Fruit fly (Drosophila melanogaster): Measurements from ENCODE around the gene CG14983.
A peak's percentile ranks its signal among the peaks of the same experiment; 100 is the strongest.

Gene CG14983

dm6 chr3L:3937806-3938205 is 11.3 kb downstream of the CG14983 start, which contains the start of gene CG10866 (continued):
- no peak for TF ChIP-seq wdn (GFP tag; IDR thresholded peaks at IDR 0.05)
- peak; percentile 78 for TF ChIP-seq inv (GFP tag; IDR thresholded peaks at IDR 0.05; ENCODE audit: partially characterized antibody)
- no peak for TF ChIP-seq CG3407 (GFP tag; optimal IDR thresholded peaks at IDR 0.05)
- TF ChIP-seq Drgx (GFP tag; IDR thresholded peaks at IDR 0.05): no peak
- TF ChIP-seq Pdp1 (GFP tag; optimal IDR thresholded peaks at IDR 0.05): peak in 1 of 2 experiments; percentile 51
- TF ChIP-seq Hmx (GFP tag; optimal IDR thresholded peaks at IDR 0.05): no peak
- no peak for TF ChIP-seq Elba2 (GFP tag; optimal IDR thresholded peaks at IDR 0.05)
- TF ChIP-seq CG8478 (optimal IDR thresholded peaks at IDR 0.05): no peak
- no peak for TF ChIP-seq crp (GFP tag; optimal IDR thresholded peaks at IDR 0.05)
- no peak for TF ChIP-seq CG9797 (GFP tag; optimal IDR thresholded peaks at IDR 0.05)
- TF ChIP-seq so (GFP tag; IDR thresholded peaks at IDR 0.05): no peak
- TF ChIP-seq CG2116 (GFP tag; optimal IDR thresholded peaks at IDR 0.05): peak; percentile 65
- TF ChIP-seq Lhr (GFP tag; optimal IDR thresholded peaks at IDR 0.05): no peak
- peak; percentile 39 for TF ChIP-seq CG15514 (GFP tag; optimal IDR thresholded peaks at IDR 0.05)
- peak; percentile 87 for TF ChIP-seq stwl (tag; optimal IDR thresholded peaks at IDR 0.05)
- peak; percentile 86 for TF ChIP-seq Doc3 (GFP tag; IDR thresholded peaks at IDR 0.05; ENCODE audit: partially characterized antibody)
- no peak for TF ChIP-seq Usf (GFP tag; optimal IDR thresholded peaks at IDR 0.05)
- no peak for TF ChIP-seq CG32772 (GFP tag; IDR thresholded peaks at IDR 0.05)
- TF ChIP-seq cwo (GFP tag; optimal IDR thresholded peaks at IDR 0.05): no peak
- no peak for TF ChIP-seq dysf (GFP tag; IDR thresholded peaks at IDR 0.05)
- TF ChIP-seq TFAM (GFP tag; optimal IDR thresholded peaks at IDR 0.05): no peak
- no peak for TF ChIP-seq CG1603 (tag; optimal IDR thresholded peaks at IDR 0.05)
- no peak for TF ChIP-seq CG17612 (GFP tag; IDR thresholded peaks at IDR 0.05)
- TF ChIP-seq CG9215 (GFP tag; IDR thresholded peaks at IDR 0.05): no peak
- no peak for TF ChIP-seq B-H1 (GFP tag; IDR thresholded peaks at IDR 0.05)
- TF ChIP-seq gro (GFP tag; optimal IDR thresholded peaks at IDR 0.05): peak; percentile 14
- no peak for TF ChIP-seq prd (optimal IDR thresholded peaks at IDR 0.05)
- no peak for TF ChIP-seq prd (GFP tag; IDR thresholded peaks at IDR 0.05)
- TF ChIP-seq Antp (GFP tag; optimal IDR thresholded peaks at IDR 0.05): no peak
- TF ChIP-seq Abd-B (GFP tag; optimal IDR thresholded peaks at IDR 0.05): no peak
- TF ChIP-seq CG16813 (GFP tag; IDR thresholded peaks at IDR 0.05; ENCODE audit: partially characterized antibody): peak; percentile 84
- TF ChIP-seq CG17829 (tag; optimal IDR thresholded peaks at IDR 0.05): no peak
- TF ChIP-seq CG10959 (GFP tag; IDR thresholded peaks at IDR 0.05): no peak
- no peak for TF ChIP-seq Hand (GFP tag; optimal IDR thresholded peaks at IDR 0.05)
- no peak for TF ChIP-seq Lim3 (GFP tag; IDR thresholded peaks at IDR 0.05)
- TF ChIP-seq CG31441 (GFP tag; IDR thresholded peaks at IDR 0.05): no peak
- peak; percentile 23 for TF ChIP-seq CG12155 (GFP tag; optimal IDR thresholded peaks at IDR 0.05)
- no peak for TF ChIP-seq CG4707 (GFP tag; optimal IDR thresholded peaks at IDR 0.05)
- TF ChIP-seq CG6791 (GFP tag; IDR thresholded peaks at IDR 0.05; ENCODE audit: partially characterized antibody): peak; percentile 81
- TF ChIP-seq amos (GFP tag; IDR thresholded peaks at IDR 0.05; ENCODE audit: partially characterized antibody): peak; percentile 87; the same call in 1 of the 2 replicates
- TF ChIP-seq pnt (GFP tag; optimal IDR thresholded peaks at IDR 0.05): no peak
- TF ChIP-seq jumu (GFP tag; optimal IDR thresholded peaks at IDR 0.05): no peak
- TF ChIP-seq nmo (GFP tag; optimal IDR thresholded peaks at IDR 0.05): no peak
- no peak for TF ChIP-seq CG2199 (GFP tag; IDR thresholded peaks at IDR 0.05)
- TF ChIP-seq Myb (GFP tag; optimal IDR thresholded peaks at IDR 0.05): peak; percentile 93
- peak; percentile 82 for TF ChIP-seq zen2 (GFP tag; IDR thresholded peaks at IDR 0.05; ENCODE audit: partially characterized antibody)
- TF ChIP-seq CG4617 (GFP tag; optimal IDR thresholded peaks at IDR 0.05; ENCODE audit: borderline replicate concordance): peak; percentile 25
- TF ChIP-seq phol (tag; optimal IDR thresholded peaks at IDR 0.05): peak; percentile 8
- peak; percentile 42 for TF ChIP-seq MESR4 (GFP tag; optimal IDR thresholded peaks at IDR 0.05)
- TF ChIP-seq knrl (GFP tag; IDR thresholded peaks at IDR 0.05; ENCODE audit: partially characterized antibody): peak; percentile 80
- no peak for TF ChIP-seq CG17359 (tag; optimal IDR thresholded peaks at IDR 0.05)
